Worm (Caenorhabditis elegans): ENCODE results near the gene F59B1.6.
A peak's percentile ranks its signal among the peaks of the same experiment; 100 is the strongest.

The F59B1.6 gene

DNA sequence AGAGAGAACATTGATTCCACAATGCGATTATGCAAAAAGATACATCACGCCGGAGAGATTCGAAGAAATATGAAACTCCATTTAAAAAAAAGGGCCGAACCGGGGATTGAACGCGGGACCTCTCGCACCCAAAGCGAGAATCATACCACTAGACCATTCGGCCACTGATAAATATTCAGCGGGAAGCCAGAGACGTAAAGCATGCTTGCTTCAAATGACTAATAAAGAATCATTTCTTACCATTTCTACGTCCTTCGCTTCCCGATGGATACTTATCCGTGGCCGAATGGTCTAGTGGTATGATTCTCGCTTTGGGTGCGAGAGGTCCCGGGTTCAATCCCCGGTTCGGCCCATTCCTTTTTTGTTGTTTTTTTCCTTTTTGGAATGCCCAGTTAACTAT, 43.3 kb downstream of the F59B1.6 start (continued):
- TF ChIP-seq duxl-1 (tag; optimal IDR thresholded peaks at IDR 0.05; ENCODE audit: poor library complexity), result no peak
- peak; percentile 55; the same call in 1 of the 2 replicates for TF ChIP-seq tra-1 (GFP tag; IDR thresholded peaks at IDR 0.05)
- no peak for TF ChIP-seq zag-1 (tag; optimal IDR thresholded peaks at IDR 0.05)
- TF ChIP-seq ama-1 (optimal IDR thresholded peaks at IDR 0.05), result no peak
- TF ChIP-seq nhr-102 (tag; optimal IDR thresholded peaks at IDR 0.05), result no peak
- no peak for TF ChIP-seq dve-1 (tag; optimal IDR thresholded peaks at IDR 0.05; ENCODE audit: insufficient read depth)
- no peak for TF ChIP-seq tag-97 (GFP tag; IDR thresholded peaks at IDR 0.05)
- no peak for TF ChIP-seq zfp-2 (tag; optimal IDR thresholded peaks at IDR 0.05)
- TF ChIP-seq lim-7 (GFP tag; IDR thresholded peaks at IDR 0.05), result peak; percentile 75
- no peak for TF ChIP-seq fkh-10 (GFP tag; optimal IDR thresholded peaks at IDR 0.05)
- TF ChIP-seq nhr-10 (tag; optimal IDR thresholded peaks at IDR 0.05), result no peak
- TF ChIP-seq Y75B8A.6 (GFP tag; IDR thresholded peaks at IDR 0.05), result no peak
- TF ChIP-seq madf-5 (GFP tag; IDR thresholded peaks at IDR 0.05), result peak in 1 of 2 experiments; percentile 63; a peak in 1 of 4 replicates
- peak; percentile 58; the same call in 1 of the 2 replicates for TF ChIP-seq vab-7 (GFP tag; IDR thresholded peaks at IDR 0.05)
- peak; percentile 84 for TF ChIP-seq dmd-8 (GFP tag; IDR thresholded peaks at IDR 0.05)
- TF ChIP-seq mdl-1 (tag; optimal IDR thresholded peaks at IDR 0.05), result no peak
- TF ChIP-seq nhr-42 (GFP tag; IDR thresholded peaks at IDR 0.05), result 0 out of 2 replicates have a peak, but pooled peaks have one; percentile 24
- TF ChIP-seq nhr-111 (GFP tag; optimal IDR thresholded peaks at IDR 0.05), result no peak
- peak; percentile 44; the same call in 1 of the 2 replicates for TF ChIP-seq hmg-1.1 (GFP tag; IDR thresholded peaks at IDR 0.05)
- TF ChIP-seq zip-11 (GFP tag; IDR thresholded peaks at IDR 0.05), result no peak
- no peak for TF ChIP-seq F49E8.2 (tag; optimal IDR thresholded peaks at IDR 0.05; ENCODE audit: borderline replicate concordance)
- TF ChIP-seq nhr-77 (tag; optimal IDR thresholded peaks at IDR 0.05), result no peak
- TF ChIP-seq unc-39 (tag; optimal IDR thresholded peaks at IDR 0.05), result no peak
- TF ChIP-seq rbr-2 (tag; optimal IDR thresholded peaks at IDR 0.05), result no peak
- TF ChIP-seq mxl-3 (GFP tag; optimal IDR thresholded peaks at IDR 0.05), result no peak
- no peak for TF ChIP-seq ztf-7 (tag; optimal IDR thresholded peaks at IDR 0.05)
- TF ChIP-seq ceh-62 (tag; optimal IDR thresholded peaks at IDR 0.05), result no peak
- no peak for TF ChIP-seq ces-1 (GFP tag; optimal IDR thresholded peaks at IDR 0.05)
- TF ChIP-seq dmd-6 (GFP tag; IDR thresholded peaks at IDR 0.05), result peak; percentile 24
- no peak for TF ChIP-seq unc-130 (GFP tag; optimal IDR thresholded peaks at IDR 0.05)
- no peak for TF ChIP-seq F37D6.2 (tag; optimal IDR thresholded peaks at IDR 0.05)
- no peak for TF ChIP-seq spr-1 (tag; optimal IDR thresholded peaks at IDR 0.05)
- no peak for TF ChIP-seq aly-2 (tag; optimal IDR thresholded peaks at IDR 0.05)
- no peak for TF ChIP-seq zip-2 (tag; optimal IDR thresholded peaks at IDR 0.05)
- no peak for TF ChIP-seq Y5F2A.4 (GFP tag; optimal IDR thresholded peaks at IDR 0.05)
- TF ChIP-seq nhr-41 (GFP tag; IDR thresholded peaks at IDR 0.05), result no peak
- no peak for TF ChIP-seq ztf-11 (tag; optimal IDR thresholded peaks at IDR 0.05)
- no peak for TF ChIP-seq ceh-32 (tag; optimal IDR thresholded peaks at IDR 0.05; ENCODE audit: poor library complexity)
- 0 out of 2 replicates have a peak, but pooled peaks have one; percentile 7 for TF ChIP-seq ceh-44 (GFP tag; IDR thresholded peaks at IDR 0.05)
- TF ChIP-seq aha-1 (tag), result no peak
- TF ChIP-seq pqm-1 (tag; optimal IDR thresholded peaks at IDR 0.05), result no peak
- TF ChIP-seq madf-9 (GFP tag; conservative IDR thresholded peaks at IDR 0.05), result no peak
- no peak for TF ChIP-seq ZK546.5 (tag; optimal IDR thresholded peaks at IDR 0.05)
- TF ChIP-seq F44E2.7 (GFP tag; IDR thresholded peaks at IDR 0.05), result no peak
- TF ChIP-seq mdt-29 (GFP tag; IDR thresholded peaks at IDR 0.05), result no peak
- no peak for TF ChIP-seq dmd-9 (GFP tag; IDR thresholded peaks at IDR 0.05)
- TF ChIP-seq ceh-82 (tag; optimal IDR thresholded peaks at IDR 0.05), result no peak
- 0 out of 2 replicates have a peak, but pooled peaks have one; percentile 17 for TF ChIP-seq php-3 (GFP tag; IDR thresholded peaks at IDR 0.05)
- no peak for TF ChIP-seq fos-1 (tag; optimal IDR thresholded peaks at IDR 0.05)
- peak; percentile 51 for TF ChIP-seq lin-1 (GFP tag; IDR thresholded peaks at IDR 0.05)
- TF ChIP-seq lin-38 (GFP tag; IDR thresholded peaks at IDR 0.05), result peak; percentile 64
- TF ChIP-seq daf-19 (GFP tag; conservative IDR thresholded peaks at IDR 0.05), result no peak

Data from whole organism, L4 larva.